Worm (Caenorhabditis elegans): Measurements from ENCODE around the gene T07H8.11.

- TF ChIP-seq ham-2 (GFP tag; optimal IDR thresholded peaks at IDR 0.05) (no peak), pha-4 (tag; optimal IDR thresholded peaks at IDR 0.05) (no peak), ces-1 (GFP tag; optimal IDR thresholded peaks at IDR 0.05) (no peak), unc-62 (GFP tag; optimal IDR thresholded peaks at IDR 0.05) (no peak), mep-1 (tag; optimal IDR thresholded peaks at IDR 0.05) (no peak), unc-39 (tag; optimal IDR thresholded peaks at IDR 0.05) (no peak)
These were observed 32.0 kb downstream of the T07H8.11 start for ce11 chrV:6919251-6919650.
